Worm (Caenorhabditis elegans) whole organism, young adult: ENCODE data around the gene C05D12.5.

Source experiments
- D2030.7 ChIP-seq: fragments of 200-800 bp; sonication (Bioruptor generic); IDR thresholded peaks from 2 replicates; pipeline ENCODE4 v1.3.6; 2022; ENCODE audit warnings: missing genetic modification reagents, missing genetic modification characterization, missing compliant biosample characterization
- F55B11.4 ChIP-seq: sonication (generic microtip); optimal IDR thresholded peaks from 2 replicates; lab custom pipeline; 2016; ENCODE audit warnings: missing compliant biosample characterization, missing genetic modification characterization, borderline replicate concordance; ENCODE audit not compliant: insufficient read depth
- F57A8.1 ChIP-seq: fragments of 200-800 bp; sonication (Bioruptor generic); optimal IDR thresholded peaks from 2 replicates; lab custom pipeline; 2018; ENCODE audit warnings: mild to moderate bottlenecking, missing genetic modification characterization, moderate library complexity, missing compliant biosample characterization
- F57C9.4 ChIP-seq: sonication (generic microtip); optimal IDR thresholded peaks from 2 replicates; lab custom pipeline; 2017; ENCODE audit warnings: mild to moderate bottlenecking, missing genetic modification characterization, missing compliant biosample characterization
- K11D2.4 ChIP-seq: fragments of 200-800 bp; sonication (Bioruptor generic); IDR thresholded peaks from 2 replicates; pipeline ENCODE4 v1.3.6; 2022; ENCODE audit warnings: missing genetic modification reagents, missing genetic modification characterization, missing compliant biosample characterization
- T07F8.4 ChIP-seq: sonication (generic microtip); optimal IDR thresholded peaks from 2 replicates; lab custom pipeline; 2016; ENCODE audit warnings: mild to moderate bottlenecking, missing genetic modification characterization, moderate library complexity, missing compliant biosample characterization
- Y67H2A.10 ChIP-seq: fragments of 200-800 bp; sonication (Bioruptor generic); conservative IDR thresholded peaks from 2 replicates; pipeline ENCODE4 v1.3.6; 2022; ENCODE audit warnings: missing genetic modification reagents, missing genetic modification characterization, missing compliant biosample characterization
- Y79H2A.3 ChIP-seq: fragments of 200-800 bp; sonication (Bioruptor generic); conservative IDR thresholded peaks from 2 replicates; pipeline ENCODE4 v1.3.6; 2022; ENCODE audit warnings: missing genetic modification reagents, missing genetic modification characterization, missing compliant biosample characterization
- atf-7 ChIP-seq: sonication (generic microtip); optimal IDR thresholded peaks from 2 replicates; lab custom pipeline; 2017; ENCODE audit warnings: mild to moderate bottlenecking, missing genetic modification characterization, missing compliant biosample characterization
- attf-5 ChIP-seq: fragments of 200-800 bp; sonication (Bioruptor generic); optimal IDR thresholded peaks from 2 replicates; lab custom pipeline; 2018; ENCODE audit warnings: mild to moderate bottlenecking, missing genetic modification characterization, missing compliant biosample characterization
- cebp-2 ChIP-seq: fragments of 200-800 bp; sonication (Bioruptor generic); IDR thresholded peaks from 2 replicates; pipeline ENCODE4 v1.3.6; 2022; ENCODE audit warnings: missing genetic modification characterization, missing compliant biosample characterization
- chd-7 ChIP-seq: sonication (generic microtip); optimal IDR thresholded peaks from 2 replicates; lab custom pipeline; 2016; ENCODE audit warnings: mild to moderate bottlenecking, missing genetic modification characterization, moderate library complexity, missing compliant biosample characterization
- dox-1 ChIP-seq: fragments of 200-800 bp; sonication (Bioruptor generic); IDR thresholded peaks from 2 replicates; pipeline ENCODE4 v1.3.6; 2022; ENCODE audit warnings: missing genetic modification reagents, missing genetic modification characterization, missing compliant biosample characterization
- efl-1 ChIP-seq: fragments of 150-350 bp; optimal IDR thresholded peaks from 2 replicates; lab custom pipeline; 2014; ENCODE audit warnings: missing biosample characterization, missing genetic modification reagents, missing genetic modification characterization
- egl-44 ChIP-seq: fragments of 200-800 bp; sonication (Bioruptor generic); IDR thresholded peaks from 2 replicates; pipeline ENCODE4 v1.3.6; 2022; ENCODE audit warnings: missing genetic modification reagents, missing genetic modification characterization, missing compliant biosample characterization
- ekl-4 ChIP-seq: fragments of 200-800 bp; sonication (Bioruptor generic); IDR thresholded peaks from 2 replicates; pipeline ENCODE4 v1.3.6; 2022; ENCODE audit warnings: missing genetic modification reagents, missing genetic modification characterization, missing compliant biosample characterization
- ets-4 ChIP-seq: fragments of 200-800 bp; sonication (Bioruptor generic); optimal IDR thresholded peaks from 2 replicates; lab custom pipeline; 2018; ENCODE audit warnings: mild to moderate bottlenecking, missing genetic modification characterization, missing compliant biosample characterization
- fkh-3 ChIP-seq: sonication (generic microtip); optimal IDR thresholded peaks from 2 replicates; lab custom pipeline; 2016; ENCODE audit warnings: mild to moderate bottlenecking, missing genetic modification characterization, missing compliant biosample characterization
- hmg-1.2 ChIP-seq: fragments of 200-800 bp; sonication (Bioruptor generic); IDR thresholded peaks from 2 replicates; pipeline ENCODE4 v1.3.6; 2022; ENCODE audit warnings: missing genetic modification reagents, missing genetic modification characterization, missing compliant biosample characterization
- hsf-1 ChIP-seq: fragments of 200-800 bp; sonication (Bioruptor generic); IDR thresholded peaks from 2 replicates; pipeline ENCODE4 v1.3.6; 2022; ENCODE audit warnings: missing genetic modification reagents, missing genetic modification characterization, missing compliant biosample characterization
- lin-26 ChIP-seq: fragments of 200-800 bp; sonication (Bioruptor generic); IDR thresholded peaks from 2 replicates; pipeline ENCODE4 v1.3.6; 2022; ENCODE audit warnings: missing genetic modification reagents, missing genetic modification characterization, missing compliant biosample characterization
- lin-35 ChIP-seq, 3 experiments: fragments of 150-350 bp in 2 of 3; sonication (generic microtip) in 1 of 3; optimal IDR thresholded peaks; 2 replicates each; lab custom pipeline; 2014 to 2018; ENCODE audit warnings: missing biosample characterization in 3 of 3, missing genetic modification characterization in 3 of 3, missing genetic modification reagents in 3 of 3
- lin-54 ChIP-seq: fragments of 200-800 bp; sonication (Bioruptor generic); optimal IDR thresholded peaks from 2 replicates; lab custom pipeline; 2018; ENCODE audit warnings: mild to moderate bottlenecking, missing genetic modification characterization, missing compliant biosample characterization
- lsy-27 ChIP-seq: sonication (generic microtip); optimal IDR thresholded peaks from 2 replicates; lab custom pipeline; 2017; ENCODE audit warnings: missing genetic modification characterization, mild to moderate bottlenecking, missing compliant biosample characterization, antibody characterized with exemption, missing genotype, borderline replicate concordance; ENCODE audit not compliant: insufficient read depth
- mcd-1 ChIP-seq: fragments of 200-800 bp; sonication (Bioruptor generic); IDR thresholded peaks from 2 replicates; pipeline ENCODE4 v1.3.6; 2022; ENCODE audit warnings: missing genetic modification reagents, missing genetic modification characterization, missing compliant biosample characterization
- mxl-1 ChIP-seq: sonication (generic microtip); optimal IDR thresholded peaks from 2 replicates; lab custom pipeline; 2016; ENCODE audit warnings: missing genetic modification characterization, missing compliant biosample characterization
- nhr-27 ChIP-seq: fragments of 200-800 bp; sonication (Bioruptor generic); optimal IDR thresholded peaks from 2 replicates; lab custom pipeline; 2018; ENCODE audit warnings: mild to moderate bottlenecking, missing genetic modification characterization, moderate library complexity, missing compliant biosample characterization
- nhr-80 ChIP-seq: sonication (generic microtip); optimal IDR thresholded peaks from 2 replicates; lab custom pipeline; 2016; ENCODE audit warnings: missing genetic modification characterization, missing compliant biosample characterization
- nhr-90 ChIP-seq: sonication (generic microtip); optimal IDR thresholded peaks from 2 replicates; lab custom pipeline; 2016; ENCODE audit warnings: missing genotype, mild to moderate bottlenecking, missing genetic modification characterization, missing compliant biosample characterization
- pbrm-1 ChIP-seq: fragments of 200-800 bp; sonication (Bioruptor generic); IDR thresholded peaks from 2 replicates; pipeline ENCODE4 v1.3.6; 2022; ENCODE audit warnings: missing genetic modification reagents, missing genetic modification characterization, missing compliant biosample characterization
- pha-4 ChIP-seq: fragments of 150-350 bp; sonication (generic microtip); optimal IDR thresholded peaks from 2 replicates; lab custom pipeline; 2014; ENCODE audit warnings: missing biosample characterization, missing genetic modification reagents, missing genetic modification characterization
- rpc-1 ChIP-seq, 2 experiments: fragments of 150-350 bp in 1 of 2; sonication (generic microtip) in 1 of 2; optimal IDR thresholded peaks; 2 replicates each; lab custom pipeline; 2014 to 2018; ENCODE audit warnings: missing biosample characterization in 1 of 2, missing genetic modification characterization in 1 of 2, missing genetic modification reagents in 1 of 2, missing genotype in 1 of 2
- snpc-4 ChIP-seq, 5 experiments: fragments of 150-350 bp in 1 of 5; sonication (generic microtip) in 4 of 5; optimal IDR thresholded peaks; 2 replicates each; lab custom pipeline; 2014 to 2018; ENCODE audit warnings: missing genetic modification characterization in 5 of 5, missing biosample characterization in 3 of 5, antibody characterized with exemption in 2 of 5, mild to moderate bottlenecking in 2 of 5, missing compliant biosample characterization in 2 of 5, missing genotype in 2 of 5, moderate library complexity in 2 of 5, missing genetic modification reagents in 1 of 5
- tbp1 ChIP-seq: fragments of 200-800 bp; sonication (Bioruptor generic); optimal IDR thresholded peaks from 2 replicates; lab custom pipeline; 2018; ENCODE audit warnings: mild to moderate bottlenecking, missing genetic modification characterization, missing compliant biosample characterization
- tlf-1 ChIP-seq: fragments of 200-800 bp; sonication (Bioruptor generic); optimal IDR thresholded peaks from 2 replicates; lab custom pipeline; 2018; ENCODE audit warnings: mild to moderate bottlenecking, missing genetic modification characterization, missing compliant biosample characterization
- xnd-1 ChIP-seq: sonication (generic microtip); optimal IDR thresholded peaks from 2 replicates; lab custom pipeline; 2016; ENCODE audit warnings: missing genotype, missing genetic modification reagents, missing genetic modification characterization, missing compliant biosample characterization
- zfh-2 ChIP-seq: fragments of 200-800 bp; sonication (Bioruptor generic); conservative IDR thresholded peaks from 2 replicates; pipeline ENCODE4 v1.3.6; 2022; ENCODE audit warnings: missing genetic modification reagents, missing genetic modification characterization, missing compliant biosample characterization
- zim-3 ChIP-seq: sonication (generic microtip); optimal IDR thresholded peaks from 2 replicates; lab custom pipeline; 2017; ENCODE audit warnings: mild to moderate bottlenecking, missing genetic modification characterization, moderate library complexity, missing compliant biosample characterization
- ztf-22 ChIP-seq: fragments of 200-800 bp; sonication (Bioruptor generic); optimal IDR thresholded peaks from 2 replicates; lab custom pipeline; 2018; ENCODE audit warnings: mild to moderate bottlenecking, missing genetic modification characterization, moderate library complexity, missing compliant biosample characterization
- ztf-25 ChIP-seq: fragments of 200-800 bp; sonication (Bioruptor generic); IDR thresholded peaks from 2 replicates; pipeline ENCODE4 v1.3.6; 2022; ENCODE audit warnings: missing genetic modification reagents, missing genetic modification characterization, missing compliant biosample characterization
- ztf-26 ChIP-seq: sonication (generic microtip); optimal IDR thresholded peaks from 2 replicates; lab custom pipeline; 2017; ENCODE audit warnings: missing genetic modification characterization, missing compliant biosample characterization

The C05D12.5 gene

DNA sequence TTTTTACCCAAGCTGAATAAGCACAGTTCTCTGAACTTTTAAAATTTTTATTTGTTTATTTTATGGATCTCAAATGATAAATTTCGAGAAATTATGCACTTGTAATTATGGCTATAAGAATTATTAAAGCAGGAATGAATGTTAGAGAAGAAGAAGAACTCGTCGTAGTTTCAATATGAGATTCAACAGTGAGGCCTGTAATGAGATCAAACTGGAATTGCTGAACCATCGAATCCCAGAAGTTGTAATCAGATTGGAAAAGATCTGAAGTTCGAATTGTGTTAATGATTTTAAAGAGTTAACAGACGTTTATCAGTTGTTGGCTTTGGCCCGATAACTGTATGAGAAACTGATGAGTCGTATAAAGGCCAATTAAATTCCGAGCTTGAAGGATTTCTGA, 21.7 kb downstream of the C05D12.5 start (continued):
- TF ChIP-seq F55B11.4 (tag; lab: Kevin White, UChicago) (no peak), attf-5 (GFP tag; lab: Kevin White, UChicago) (no peak), F57A8.1 (GFP tag; lab: Kevin White, UChicago) (no peak), lin-26 (GFP tag; lab: Robert Waterston, UW) (no peak), K11D2.4 (GFP tag; lab: Robert Waterston, UW) (no peak), F57C9.4 (tag; lab: Kevin White, UChicago) (no peak), egl-44 (GFP tag; lab: Robert Waterston, UW) (peak; percentile 43; the same call in 1 of the 2 replicates), lin-54 (GFP tag; lab: Kevin White, UChicago) (peak; percentile 21), cebp-2 (GFP tag; lab: Robert Waterston, UW) (no peak), ekl-4 (GFP tag; lab: Robert Waterston, UW) (peak; percentile 68; the same call in 1 of the 2 replicates), mcd-1 (GFP tag; lab: Robert Waterston, UW) (peak; percentile 24; the same call in 1 of the 2 replicates), Y79H2A.3 (GFP tag; lab: Robert Waterston, UW) (peak; percentile 84; the same call in 1 of the 2 replicates), hsf-1 (peak; percentile 70; the same call in 1 of the 2 replicates), fkh-3 (tag; lab: Kevin White, UChicago) (no peak)
- TF ChIP-seq, all 124 proteins: peak for 17

ce11 chrII:11459883-11460282, 25.8 kb downstream of the C05D12.5 start:
- TF ChIP-seq nhr-80 (tag; lab: Kevin White, UChicago), result peak; percentile 55
- no peak for TF ChIP-seq tlf-1 (GFP tag; lab: Kevin White, UChicago)
- TF ChIP-seq xnd-1 (tag; lab: Kevin White, UChicago), result no peak
- TF ChIP-seq pha-4 (tag; lab: Kevin White, UChicago), result no peak
- TF ChIP-seq, all 124 proteins: peak for 1

DNA sequence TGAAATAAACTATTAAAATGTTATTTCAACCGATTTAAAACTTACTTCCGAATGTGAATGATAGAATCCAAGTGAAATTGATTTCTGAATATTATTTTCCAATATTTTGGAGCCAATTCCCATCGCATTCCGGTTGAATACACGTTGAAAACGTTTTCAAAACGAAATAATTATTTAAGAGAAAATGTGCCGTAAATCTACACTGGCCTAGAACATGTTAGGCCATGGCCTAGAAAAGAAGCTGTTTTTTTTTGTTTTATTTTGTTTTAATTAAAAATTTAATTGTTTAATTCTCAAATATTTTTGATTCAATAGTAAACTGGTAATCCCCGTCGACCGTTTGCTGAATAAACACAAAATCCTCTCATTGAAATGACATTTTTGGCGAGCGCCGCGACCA, 29.9 kb downstream of the C05D12.5 start:
- TF ChIP-seq lsy-27 (no peak), D2030.7 (GFP tag; lab: Robert Waterston, UW) (no peak), hmg-1.2 (no peak), lin-35 (GFP tag; optimal IDR thresholded peaks at IDR 0.05; lab: Kevin White, UChicago) (no peak), rpc-1 (optimal IDR thresholded peaks at IDR 0.05; lab: Kevin White, UChicago) (no peak), rpc-1 (tag; optimal IDR thresholded peaks at IDR 0.05; lab: Kevin White, UChicago) (no peak), snpc-4 (GFP tag; optimal IDR thresholded peaks at IDR 0.05; lab: Kevin White, UChicago) (no peak), snpc-4 (tag; optimal IDR thresholded peaks at IDR 0.05; lab: Kevin White, UChicago) (no peak), chd-7 (tag; lab: Kevin White, UChicago) (no peak), nhr-27 (tag; lab: Kevin White, UChicago) (no peak), ztf-26 (tag; lab: Kevin White, UChicago) (no peak), pbrm-1 (GFP tag; lab: Robert Waterston, UW) (no peak)

- TF ChIP-seq ets-4, result peak; percentile 58
- no peak for TF ChIP-seq zim-3 (tag; lab: Kevin White, UChicago)
- 0 out of 2 replicates have a peak, but pooled peaks have one; percentile 48 for TF ChIP-seq mcd-1 (GFP tag; lab: Robert Waterston, UW)
- TF ChIP-seq T07F8.4 (tag; lab: Kevin White, UChicago), result no peak
- peak; percentile 31 for TF ChIP-seq tbp1
- peak; percentile 41 for TF ChIP-seq atf-7
- TF ChIP-seq ztf-22 (GFP tag; lab: Kevin White, UChicago), result peak; percentile 39
- no peak for TF ChIP-seq nhr-90
- TF ChIP-seq tlf-1 (GFP tag; lab: Kevin White, UChicago), result no peak
- TF ChIP-seq mxl-1 (tag; lab: Kevin White, UChicago), result no peak
- TF ChIP-seq D2030.7 (GFP tag; lab: Robert Waterston, UW), result no peak
- TF ChIP-seq ztf-25 (GFP tag; lab: Robert Waterston, UW), result no peak
- TF ChIP-seq K11D2.4 (GFP tag; lab: Robert Waterston, UW), result no peak
- peak; percentile 80 for TF ChIP-seq attf-5 (GFP tag; lab: Kevin White, UChicago)
- TF ChIP-seq Y67H2A.10 (GFP tag; lab: Robert Waterston, UW), result no peak
- TF ChIP-seq efl-1 (GFP tag; lab: Kevin White, UChicago), result no peak
- TF ChIP-seq lin-54 (GFP tag; lab: Kevin White, UChicago), result peak; percentile 2
- TF ChIP-seq lin-26 (GFP tag; lab: Robert Waterston, UW), result 0 out of 2 replicates have a peak, but pooled peaks have one; percentile 36
- peak; percentile 86 for TF ChIP-seq zfh-2 (GFP tag; lab: Robert Waterston, UW)
- peak; percentile 86 for TF ChIP-seq dox-1 (GFP tag; lab: Robert Waterston, UW)
These were observed 30.4 kb downstream of the C05D12.5 start, which contains the start of the genes aars-1 and rga-1 for ce11 chrII:11464427-11464944. TSS of gene aars-1 (minus strand) at chrII:11464497. TSS of gene rga-1 (plus strand) at chrII:11464894.
